Worm (Caenorhabditis elegans) whole organism, mixed stage, embryonic: ENCODE results near the gene taap-1.

Source experiments
- flh-1 ChIP-seq: fragments of 200-800 bp; sonication (Bioruptor generic); optimal IDR thresholded peaks from 2 replicates; lab custom pipeline; 2018; ENCODE audit warnings: mild to moderate bottlenecking, missing genetic modification characterization, moderate library complexity, missing compliant biosample characterization
- lin-13 ChIP-seq: fragments of 150-350 bp; optimal IDR thresholded peaks from 2 replicates; lab custom pipeline; 2014; ENCODE audit warnings: missing biosample characterization, missing genetic modification characterization
- lsy-2 ChIP-seq: fragments of 150-350 bp; optimal IDR thresholded peaks from 2 replicates; lab custom pipeline; 2014; ENCODE audit warnings: missing biosample characterization, missing genetic modification characterization
- mab-5 ChIP-seq: fragments of 150-350 bp; optimal IDR thresholded peaks from 2 replicates; lab custom pipeline; 2014; ENCODE audit warnings: missing biosample characterization, missing genetic modification characterization
- nhr-12 ChIP-seq: fragments of 150-350 bp; optimal IDR thresholded peaks from 2 replicates; lab custom pipeline; 2014; ENCODE audit warnings: missing biosample characterization, missing genetic modification characterization
- nhr-2 ChIP-seq: fragments of 150-350 bp; optimal IDR thresholded peaks from 2 replicates; lab custom pipeline; 2014; ENCODE audit warnings: missing biosample characterization, missing genetic modification characterization
- nhr-237 ChIP-seq: fragments of 150-350 bp; optimal IDR thresholded peaks from 2 replicates; lab custom pipeline; 2014; ENCODE audit warnings: missing biosample characterization, missing genetic modification characterization
- nhr-28 ChIP-seq: fragments of 150-350 bp; optimal IDR thresholded peaks from 2 replicates; lab custom pipeline; 2014; ENCODE audit warnings: missing biosample characterization, missing genetic modification characterization
- unc-39 ChIP-seq: fragments of 150-350 bp; optimal IDR thresholded peaks from 2 replicates; lab custom pipeline; 2014; ENCODE audit warnings: missing biosample characterization, missing genetic modification characterization
- zip-8 ChIP-seq: fragments of 150-350 bp; optimal IDR thresholded peaks from 2 replicates; lab custom pipeline; 2014; ENCODE audit warnings: missing biosample characterization, missing genetic modification characterization

- TF ChIP-seq lsy-2 (tag; lab: Kevin White, UChicago) (no peak), unc-39 (tag; lab: Kevin White, UChicago) (no peak), zip-8 (no peak), nhr-28 (tag; lab: Kevin White, UChicago) (no peak), mab-5 (no peak), nhr-12 (tag; lab: Kevin White, UChicago) (no peak), nhr-2 (tag; lab: Kevin White, UChicago) (no peak), nhr-237 (tag; lab: Kevin White, UChicago) (no peak), flh-1 (GFP tag; lab: Kevin White, UChicago) (no peak), lin-13 (tag; lab: Kevin White, UChicago) (no peak)
Observed at ce11 chrII:8467809-8468208, 15.9 kb downstream of the taap-1 start, which contains the start of gene M05D6.2.
